Worm (Caenorhabditis elegans): ENCODE data around the gene Y43F8B.9.

Gene Y43F8B.9

ce11 chrV:19527565-19527964, 49.6 kb downstream of the Y43F8B.9 start:
- TF ChIP-seq elt-2 (tag; optimal IDR thresholded peaks at IDR 0.05) (peak; percentile 71), fkh-6 (tag; optimal IDR thresholded peaks at IDR 0.05) (no peak)

- TF ChIP-seq dve-1 (tag; optimal IDR thresholded peaks at IDR 0.05) = peak; percentile 61
These were observed 50.6 kb downstream of the Y43F8B.9 start for ce11 chrV:19528535-19528934.

DNA sequence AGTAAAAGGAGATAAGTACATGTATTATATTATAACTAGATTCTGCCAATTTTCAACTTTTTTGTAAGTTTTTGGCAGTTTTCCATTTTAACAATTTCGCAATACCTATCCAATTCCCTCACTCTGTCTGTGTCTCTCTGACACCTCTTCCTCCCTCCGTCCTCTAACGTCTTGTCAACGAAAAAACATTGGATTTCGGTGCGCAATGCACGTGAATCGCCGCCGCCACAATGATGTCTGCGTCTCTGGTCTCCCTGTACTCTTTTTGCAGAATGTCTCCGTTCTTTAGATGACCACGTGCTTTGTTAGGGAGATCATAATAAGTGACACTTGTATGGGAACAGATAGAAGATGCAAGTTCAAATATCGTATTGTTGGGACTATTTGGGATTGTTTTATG, 51.2 kb downstream of the Y43F8B.9 start:
- no peak for TF ChIP-seq C38D4.7 (GFP tag; optimal IDR thresholded peaks at IDR 0.05)
- TF ChIP-seq nfya-1 (tag; optimal IDR thresholded peaks at IDR 0.05) = peak; percentile 84
- peak; percentile 47; the same call in 1 of the 2 replicates for TF ChIP-seq unc-3 (GFP tag; conservative IDR thresholded peaks at IDR 0.05)
- no peak for TF ChIP-seq unc-3 (tag; optimal IDR thresholded peaks at IDR 0.05)
- TF ChIP-seq tbx-2 (tag; optimal IDR thresholded peaks at IDR 0.05) = peak; percentile 84
- TF ChIP-seq madf-2 (tag; optimal IDR thresholded peaks at IDR 0.05) = no peak
- no peak for TF ChIP-seq ama-1 (optimal IDR thresholded peaks at IDR 0.05)
- peak; percentile 70 for TF ChIP-seq rnt-1 (tag; optimal IDR thresholded peaks at IDR 0.05)
- TF ChIP-seq ceh-24 (tag; optimal IDR thresholded peaks at IDR 0.05) = no peak
- peak; percentile 48 for TF ChIP-seq ceh-30 (tag; optimal IDR thresholded peaks at IDR 0.05)
- peak; percentile 44 for TF ChIP-seq pax-1 (tag; optimal IDR thresholded peaks at IDR 0.05)
- peak; percentile 68 for TF ChIP-seq ceh-31 (tag; optimal IDR thresholded peaks at IDR 0.05)
- TF ChIP-seq pha-2 (tag; optimal IDR thresholded peaks at IDR 0.05) = peak; percentile 77
- peak; percentile 71 for TF ChIP-seq ref-2 (tag; optimal IDR thresholded peaks at IDR 0.05)
- TF ChIP-seq dve-1 (tag; optimal IDR thresholded peaks at IDR 0.05) = peak; percentile 17
- TF ChIP-seq unc-55 (GFP tag; optimal IDR thresholded peaks at IDR 0.05) = peak; percentile 98
- peak; percentile 8; the same call in 1 of the 2 replicates for TF ChIP-seq sox-2 (GFP tag; IDR thresholded peaks at IDR 0.05)
- peak; percentile 74 for TF ChIP-seq unc-42 (tag; optimal IDR thresholded peaks at IDR 0.05)
- peak; percentile 40 for TF ChIP-seq elt-2 (tag; optimal IDR thresholded peaks at IDR 0.05)
- peak; percentile 62 for TF ChIP-seq ceh-18 (tag; optimal IDR thresholded peaks at IDR 0.05)
- TF ChIP-seq ets-4 (tag; optimal IDR thresholded peaks at IDR 0.05) = peak; percentile 17
- TF ChIP-seq F13H6.1 (tag; optimal IDR thresholded peaks at IDR 0.05) = peak; percentile 18
- no peak for TF ChIP-seq T23F11.4 (GFP tag; optimal IDR thresholded peaks at IDR 0.05)
- no peak for TF ChIP-seq gmeb-2 (tag; optimal IDR thresholded peaks at IDR 0.05)
- peak; percentile 48 for TF ChIP-seq K09A11.1 (tag; optimal IDR thresholded peaks at IDR 0.05; ENCODE audit: insufficient read depth)
- no peak for TF ChIP-seq lim-6 (tag; optimal IDR thresholded peaks at IDR 0.05)
- TF ChIP-seq hlh-30 (tag; optimal IDR thresholded peaks at IDR 0.05; ENCODE audit: insufficient read depth) = peak; percentile 97
- peak; percentile 71 for TF ChIP-seq ceh-34 (tag; optimal IDR thresholded peaks at IDR 0.05)
